Fruit fly (Drosophila melanogaster) whole organism, embryonic: Measurements from ENCODE around the gene CG4133.
A peak's percentile ranks its signal among the peaks of the same experiment; 100 is the strongest.

Source experiments
- CG10267 ChIP-seq: fragments of 200-800 bp; sonication (Bioruptor generic); optimal IDR thresholded peaks from 2 replicates; lab custom pipeline; 2018; ENCODE audit warnings: missing biosample characterization, mild to moderate bottlenecking, missing genetic modification characterization, moderate library complexity
- CG10274 ChIP-seq: fragments of 200-800 bp; sonication (Bioruptor generic); optimal IDR thresholded peaks from 3 replicates; lab custom pipeline; 2017; ENCODE audit warnings: missing biosample characterization, mild to moderate bottlenecking, missing genetic modification characterization
- CG10366 ChIP-seq: fragments of 200-800 bp; sonication (Bioruptor generic); IDR thresholded peaks from 2 replicates; pipeline ENCODE4 v1.3.6; 2022; ENCODE audit warnings: missing biosample characterization, missing genetic modification characterization
- CG12236 ChIP-seq: fragments of 200-800 bp; sonication (Bioruptor generic); optimal IDR thresholded peaks from 2 replicates; lab custom pipeline; 2016; ENCODE audit warnings: missing biosample characterization, missing genetic modification characterization
- CG13894 ChIP-seq: fragments of 200-800 bp; sonication (Bioruptor generic); optimal IDR thresholded peaks from 3 replicates; lab custom pipeline; 2018; ENCODE audit warnings: missing biosample characterization, mild to moderate bottlenecking, missing genetic modification characterization, moderate library complexity
- CG14860 ChIP-seq: fragments of 200-800 bp; sonication (Bioruptor generic); IDR thresholded peaks from 3 replicates; pipeline ENCODE4 v1.3.6; 2022; ENCODE audit warnings: missing biosample characterization, missing genetic modification characterization; ENCODE audit not compliant: partially characterized antibody
- CG14965 ChIP-seq: fragments of 200-800 bp; sonication (Bioruptor generic); optimal IDR thresholded peaks from 2 replicates; lab custom pipeline; 2016; ENCODE audit warnings: missing biosample characterization, missing genetic modification characterization, borderline replicate concordance
- CG15696 ChIP-seq: fragments of 200-800 bp; sonication (Bioruptor generic); optimal IDR thresholded peaks from 2 replicates; lab custom pipeline; 2019; ENCODE audit warnings: missing biosample characterization, mild to moderate bottlenecking, missing genetic modification characterization, moderate library complexity
- CG17361 ChIP-seq: fragments of 200-800 bp; sonication (Bioruptor generic); IDR thresholded peaks from 3 replicates; pipeline ENCODE4 v1.3.6; 2022; ENCODE audit warnings: missing biosample characterization, missing genetic modification characterization
- CG17829 ChIP-seq: fragments of 200-800 bp; optimal IDR thresholded peaks from 2 replicates; lab custom pipeline; 2019; ENCODE audit warnings: missing biosample characterization, mild to moderate bottlenecking, missing genetic modification characterization, moderate library complexity
- CG2875 ChIP-seq: fragments of 200-800 bp; sonication (Bioruptor generic); optimal IDR thresholded peaks from 2 replicates; lab custom pipeline; 2017; ENCODE audit warnings: missing biosample characterization, mild to moderate bottlenecking, missing genetic modification characterization, missing genetic modification reagents
- CG4424 ChIP-seq: fragments of 200-800 bp; sonication (Bioruptor generic); optimal IDR thresholded peaks from 3 replicates; lab custom pipeline; 2016; ENCODE audit warnings: missing biosample characterization, missing genetic modification characterization
- CG5180 ChIP-seq: fragments of 200-800 bp; sonication (Bioruptor generic); optimal IDR thresholded peaks from 3 replicates; lab custom pipeline; 2017; ENCODE audit warnings: missing biosample characterization, missing genetic modification characterization, mild to moderate bottlenecking, moderate library complexity, missing genetic modification reagents
- CG5245 ChIP-seq: fragments of 200-800 bp; sonication (Bioruptor generic); optimal IDR thresholded peaks from 3 replicates; lab custom pipeline; 2016; ENCODE audit warnings: missing biosample characterization, missing genetic modification characterization
- CG6683 ChIP-seq: fragments of 200-800 bp; sonication (Bioruptor generic); optimal IDR thresholded peaks from 2 replicates; lab custom pipeline; 2017; ENCODE audit warnings: missing biosample characterization, mild to moderate bottlenecking, missing genetic modification characterization, missing genetic modification reagents
- CG7556 ChIP-seq: fragments of 200-800 bp; sonication (Bioruptor generic); optimal IDR thresholded peaks from 2 replicates; lab custom pipeline; 2017; ENCODE audit warnings: missing biosample characterization, mild to moderate bottlenecking, missing genetic modification characterization
- CG7928 ChIP-seq: fragments of 200-800 bp; sonication (Bioruptor generic); optimal IDR thresholded peaks from 2 replicates; lab custom pipeline; 2017; ENCODE audit warnings: missing biosample characterization, mild to moderate bottlenecking, missing genetic modification characterization
- CG8924 ChIP-seq: fragments of 200-800 bp; optimal IDR thresholded peaks from 3 replicates; lab custom pipeline; 2019; ENCODE audit warnings: missing biosample characterization, mild to moderate bottlenecking, missing genetic modification characterization, moderate library complexity
- CG9609 ChIP-seq: fragments of 200-800 bp; sonication (Bioruptor generic); optimal IDR thresholded peaks from 3 replicates; lab custom pipeline; 2016; ENCODE audit warnings: missing biosample characterization, missing genetic modification characterization
- D19B ChIP-seq: fragments of 200-800 bp; sonication (Bioruptor generic); optimal IDR thresholded peaks from 2 replicates; lab custom pipeline; 2017; ENCODE audit warnings: missing biosample characterization, mild to moderate bottlenecking, missing genetic modification characterization
- Dll ChIP-seq: fragments of 200-800 bp; sonication (Bioruptor generic); IDR thresholded peaks from 4 replicates; pipeline ENCODE4 v1.3.6; 2022; ENCODE audit warnings: missing biosample characterization, missing genetic modification characterization; ENCODE audit not compliant: partially characterized antibody
- HHEX ChIP-seq: fragments of 200-800 bp; sonication (Bioruptor generic); optimal IDR thresholded peaks from 3 replicates; lab custom pipeline; 2017; ENCODE audit warnings: missing biosample characterization, mild to moderate bottlenecking, missing genetic modification characterization, missing genetic modification reagents
- HLH54F ChIP-seq: fragments of 200-800 bp; sonication (Bioruptor generic); optimal IDR thresholded peaks from 3 replicates; lab custom pipeline; 2016; ENCODE audit warnings: missing biosample characterization, missing genetic modification characterization
- MTF-1 ChIP-seq: fragments of 200-800 bp; sonication (Bioruptor generic); optimal IDR thresholded peaks from 2 replicates; lab custom pipeline; 2018; ENCODE audit warnings: missing biosample characterization, mild to moderate bottlenecking, missing genetic modification characterization, borderline replicate concordance
- NC2β ChIP-seq: fragments of 200-800 bp; sonication (Bioruptor generic); optimal IDR thresholded peaks from 2 replicates; lab custom pipeline; 2016; ENCODE audit warnings: missing biosample characterization, missing genetic modification characterization
- Side ChIP-seq: fragments of 200-800 bp; sonication (Bioruptor generic); optimal IDR thresholded peaks from 2 replicates; lab custom pipeline; 2016; ENCODE audit warnings: missing biosample characterization, missing genetic modification characterization
- Sox100B ChIP-seq: fragments of 200-800 bp; sonication (Bioruptor generic); optimal IDR thresholded peaks from 3 replicates; lab custom pipeline; 2018; ENCODE audit warnings: missing biosample characterization, mild to moderate bottlenecking, missing genetic modification characterization
- Stat92E ChIP-seq, 3 experiments: fragments of >200 bp in 2 of 3; fragments of 200-800 bp in 1 of 3; sonication (Bioruptor generic) in 1 of 3; optimal IDR thresholded peaks; 2 replicates each; lab custom pipeline; 2017 to 2019; ENCODE audit warnings: missing biosample characterization in 3 of 3, missing genetic modification characterization in 3 of 3, mild to moderate bottlenecking in 1 of 3, moderate library complexity in 1 of 3
- Usf ChIP-seq: fragments of 200-800 bp; sonication (Bioruptor generic); optimal IDR thresholded peaks from 2 replicates; lab custom pipeline; 2017; ENCODE audit warnings: missing genotype, missing biosample characterization, missing genetic modification characterization
- bsh ChIP-seq, 2 experiments: fragments of 200-800 bp; sonication (Bioruptor generic); optimal IDR thresholded peaks; 2 replicates each; lab custom pipeline; 2017 to 2018; ENCODE audit warnings: mild to moderate bottlenecking in 2 of 2, missing biosample characterization in 2 of 2, missing genetic modification characterization in 2 of 2, moderate library complexity in 1 of 2
- cato ChIP-seq: fragments of 200-800 bp; sonication (Bioruptor generic); optimal IDR thresholded peaks from 2 replicates; lab custom pipeline; 2016; ENCODE audit warnings: missing biosample characterization, missing genetic modification characterization, borderline replicate concordance
- chn ChIP-seq: fragments of 200-800 bp; sonication (Bioruptor generic); optimal IDR thresholded peaks from 2 replicates; lab custom pipeline; 2016; ENCODE audit warnings: missing biosample characterization, missing genetic modification characterization
- da ChIP-seq: fragments of 200-800 bp; sonication (Bioruptor generic); optimal IDR thresholded peaks from 2 replicates; lab custom pipeline; 2016; ENCODE audit warnings: missing biosample characterization, missing genetic modification characterization
- dan ChIP-seq: fragments of 200-800 bp; sonication (Bioruptor generic); IDR thresholded peaks from 2 replicates; pipeline ENCODE4 v1.3.6; 2022; ENCODE audit warnings: missing biosample characterization, missing genetic modification characterization
- danr ChIP-seq: fragments of 200-800 bp; sonication (Bioruptor generic); IDR thresholded peaks from 2 replicates; pipeline ENCODE4 v1.3.6; 2022; ENCODE audit warnings: missing biosample characterization, missing genetic modification characterization
- dmrt11E ChIP-seq: fragments of 200-800 bp; sonication (Bioruptor generic); optimal IDR thresholded peaks from 3 replicates; lab custom pipeline; 2018; ENCODE audit warnings: missing biosample characterization, mild to moderate bottlenecking, missing genetic modification characterization, moderate library complexity
- fd102C ChIP-seq: fragments of 200-800 bp; sonication (Bioruptor generic); optimal IDR thresholded peaks from 2 replicates; lab custom pipeline; 2018; ENCODE audit warnings: missing biosample characterization, mild to moderate bottlenecking, missing genetic modification characterization, moderate library complexity
- fd3F ChIP-seq: fragments of 200-800 bp; sonication (Bioruptor generic); optimal IDR thresholded peaks from 2 replicates; lab custom pipeline; 2018; ENCODE audit warnings: missing biosample characterization, mild to moderate bottlenecking, missing genetic modification characterization, moderate library complexity
- luna ChIP-seq: fragments of 200-800 bp; sonication (Bioruptor generic); optimal IDR thresholded peaks from 2 replicates; lab custom pipeline; 2016; ENCODE audit warnings: missing biosample characterization, missing genetic modification characterization
- mam ChIP-seq: fragments of 200-800 bp; sonication (Bioruptor generic); optimal IDR thresholded peaks from 3 replicates; lab custom pipeline; 2016; ENCODE audit warnings: missing biosample characterization, missing genetic modification characterization
- odd ChIP-seq: fragments of 200-800 bp; sonication (Bioruptor generic); optimal IDR thresholded peaks from 2 replicates; lab custom pipeline; 2017; ENCODE audit warnings: missing biosample characterization, mild to moderate bottlenecking, missing genetic modification characterization
- schlank ChIP-seq: fragments of 200-800 bp; sonication (Bioruptor generic); optimal IDR thresholded peaks from 2 replicates; lab custom pipeline; 2018; ENCODE audit warnings: missing biosample characterization, mild to moderate bottlenecking, missing genetic modification characterization
- tin ChIP-seq: fragments of 200-800 bp; sonication (Bioruptor generic); optimal IDR thresholded peaks from 3 replicates; lab custom pipeline; 2016; ENCODE audit warnings: missing biosample characterization, missing genetic modification characterization
- tio ChIP-seq: fragments of 200-800 bp; sonication (Bioruptor generic); optimal IDR thresholded peaks from 2 replicates; lab custom pipeline; 2017; ENCODE audit warnings: missing biosample characterization, missing genetic modification characterization, inconsistent platforms
- tll ChIP-seq, 2 experiments: fragments of 200-800 bp in 1 of 2; fragments of >200 bp in 1 of 2; sonication (Bioruptor generic) in 1 of 2; optimal IDR thresholded peaks; 2 replicates each; lab custom pipeline; 2017 to 2019; ENCODE audit warnings: missing biosample characterization in 2 of 2, missing genetic modification characterization in 2 of 2, mild to moderate bottlenecking in 1 of 2, moderate library complexity in 1 of 2
- yki ChIP-seq: fragments of >200 bp; optimal IDR thresholded peaks from 3 replicates; lab custom pipeline; 2018

Gene CG4133

DNA sequence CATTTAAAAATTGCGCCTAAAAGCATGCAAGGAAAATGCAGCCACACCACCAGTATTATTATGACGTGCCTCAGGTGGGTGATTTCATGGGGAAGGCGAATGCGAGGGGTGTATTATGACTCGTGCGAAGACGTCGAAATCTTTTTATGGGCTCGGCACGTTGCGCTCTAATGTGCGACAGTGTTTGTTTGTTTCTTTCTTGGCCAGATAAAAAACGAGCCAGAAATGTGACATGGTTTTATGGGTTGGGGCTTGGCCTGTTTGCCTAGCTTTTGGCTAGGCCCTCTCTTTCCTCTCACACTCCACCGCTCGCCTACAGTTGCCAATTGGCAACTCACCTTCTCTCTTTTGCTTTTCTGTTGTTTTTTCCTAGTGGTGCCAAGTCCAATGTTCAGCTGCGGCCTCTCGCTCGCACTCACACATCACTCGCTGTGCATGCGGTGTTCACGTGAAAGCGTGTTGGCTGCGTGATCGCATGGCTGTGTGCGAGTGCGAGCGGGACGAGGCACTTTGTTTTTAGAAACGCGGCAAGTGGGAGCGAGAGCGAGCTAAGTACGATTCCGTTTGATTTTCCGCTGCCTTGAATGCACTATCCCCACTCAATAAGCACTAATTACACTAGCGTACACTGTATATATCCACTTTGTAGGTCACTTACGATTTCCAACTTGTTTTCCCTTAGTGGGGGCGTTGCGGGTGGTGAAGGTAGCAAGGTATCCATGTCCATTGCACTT lies 23.6 kb downstream of the CG4133 start (continued):
- TF ChIP-seq Stat92E (GFP tag; optimal IDR thresholded peaks at IDR 0.05; lab: Kevin White, UChicago) (no peak), bsh (GFP tag; optimal IDR thresholded peaks at IDR 0.05; lab: Kevin White, UChicago) (peak; percentile 13 to 100), Side (peak; percentile 54), schlank (tag; lab: Kevin White, UChicago) (peak; percentile 38), Sox100B (GFP tag; lab: Kevin White, UChicago) (no peak), CG13894 (peak; percentile 88), CG5180 (GFP tag; lab: Kevin White, UChicago) (peak; percentile 37), chn (GFP tag; lab: Kevin White, UChicago) (peak; percentile 70), tin (peak; percentile 6), da (GFP tag; lab: Kevin White, UChicago) (peak; percentile 55), CG15696 (tag; lab: Kevin White, UChicago) (no peak), mam (GFP tag; lab: Kevin White, UChicago) (peak; percentile 1), CG10267 (tag; lab: Kevin White, UChicago) (no peak), dmrt11E (no peak), HHEX (GFP tag; lab: Kevin White, UChicago) (peak; percentile 68), tio (GFP tag; lab: Kevin White, UChicago) (no peak), Dll (GFP tag; lab: Robert Waterston, UW) (no peak)

DNA sequence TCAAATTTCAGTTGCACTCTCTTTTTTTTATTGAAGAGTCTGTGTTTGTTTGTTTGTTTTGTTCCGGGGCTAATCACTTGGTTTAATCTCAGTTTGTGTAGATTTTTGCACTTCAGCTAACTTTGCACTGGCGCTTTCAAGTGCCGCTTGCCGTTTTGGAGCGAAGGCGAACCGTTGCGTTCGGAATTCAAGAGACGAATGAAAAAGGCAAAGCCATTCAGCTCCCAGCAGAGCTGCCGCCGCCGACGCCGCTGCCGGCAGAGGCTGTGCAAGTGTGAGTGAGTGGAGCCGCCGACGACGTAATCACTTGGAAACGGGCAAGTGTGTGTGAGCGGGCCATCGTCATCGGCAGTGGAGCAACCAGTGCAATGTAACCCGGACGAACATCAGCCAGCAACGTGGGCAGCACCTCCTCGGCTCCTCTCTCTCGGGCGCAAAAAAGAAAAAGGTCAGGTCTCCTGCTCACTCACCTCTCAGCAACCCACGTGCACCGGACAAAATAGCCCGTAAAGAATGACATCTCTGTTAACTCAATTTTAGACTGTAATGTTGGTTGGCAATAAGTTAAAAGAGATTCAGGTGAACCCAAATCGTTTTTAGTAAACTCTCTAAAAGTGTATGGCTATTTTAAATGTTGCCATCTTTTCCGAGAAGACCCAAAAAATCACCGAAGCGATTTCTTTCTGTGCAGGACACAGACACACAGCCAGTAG lies 24.3 kb downstream of the CG4133 start, which contains the start of gene cbt:
Gene cbt (minus strand): TSS at position 206 of the 713 bp plus-strand sequence.
- TF ChIP-seq dan (no peak), luna (GFP tag; lab: Kevin White, UChicago) (peak; percentile 95), CG12236 (GFP tag; lab: Kevin White, UChicago) (peak; percentile 96), CG17829 (tag; lab: Kevin White, UChicago) (peak; percentile 97), CG7928 (GFP tag; lab: Kevin White, UChicago) (peak; percentile 80), CG10274 (GFP tag; lab: Kevin White, UChicago) (peak; percentile 94), tll (GFP tag; optimal IDR thresholded peaks at IDR 0.05; lab: Kevin White, UChicago) (no peak), NC2β (peak; percentile 98), cato (GFP tag; lab: Kevin White, UChicago) (peak; percentile 94), fd102C (GFP tag; lab: Kevin White, UChicago) (peak; percentile 80), CG2875 (GFP tag; lab: Kevin White, UChicago) (peak; percentile 94), D19B (GFP tag; lab: Kevin White, UChicago) (peak; percentile 92), yki (lab: Kevin White, UChicago) (peak; percentile 7), CG8924 (tag; lab: Kevin White, UChicago) (peak; percentile 98), CG10366 (GFP tag; lab: Robert Waterston, UW) (no peak), danr (GFP tag; lab: Robert Waterston, UW) (no peak), odd (GFP tag; lab: Kevin White, UChicago) (peak; percentile 96), Usf (GFP tag; lab: Kevin White, UChicago) (peak; percentile 93), CG17361 (GFP tag; lab: Robert Waterston, UW) (no peak), fd3F (GFP tag; lab: Kevin White, UChicago) (peak; percentile 94), CG6683 (GFP tag; lab: Kevin White, UChicago) (peak; percentile 96), CG5245 (GFP tag; lab: Kevin White, UChicago) (peak; percentile 93), CG14860 (GFP tag; lab: Robert Waterston, UW) (no peak), CG9609 (GFP tag; lab: Kevin White, UChicago) (peak; percentile 98), CG7556 (GFP tag; lab: Kevin White, UChicago) (peak; percentile 98), CG14965 (GFP tag; lab: Kevin White, UChicago) (peak; percentile 86), HLH54F (GFP tag; lab: Kevin White, UChicago) (peak; percentile 98), CG4424 (GFP tag; lab: Kevin White, UChicago) (peak; percentile 97), MTF-1 (GFP tag; lab: Kevin White, UChicago) (peak; percentile 88)
